Fruit fly (Drosophila melanogaster) whole organism, embryonic: ENCODE results near the gene CG43922.
A peak's percentile ranks its signal among the peaks of the same experiment; 100 is the strongest.

Source experiments
- Abd-B ChIP-seq: fragments of 200-800 bp; sonication (Bioruptor generic); optimal IDR thresholded peaks from 2 replicates; lab custom pipeline; 2018; ENCODE audit warnings: missing biosample characterization, mild to moderate bottlenecking, missing genetic modification characterization, moderate library complexity
- Aef1 ChIP-seq: fragments of 200-800 bp; sonication (Bioruptor generic); IDR thresholded peaks from 3 replicates; pipeline ENCODE4 v1.3.6; 2022; ENCODE audit warnings: missing biosample characterization, missing genetic modification characterization
- Antp ChIP-seq: fragments of 200-800 bp; sonication (Bioruptor generic); optimal IDR thresholded peaks from 3 replicates; lab custom pipeline; 2016; ENCODE audit warnings: missing biosample characterization, missing genetic modification characterization
- B-H1 ChIP-seq: fragments of 200-800 bp; sonication (Bioruptor generic); IDR thresholded peaks from 3 replicates; pipeline ENCODE4 v1.3.6; 2022; ENCODE audit warnings: missing biosample characterization, missing genetic modification characterization
- BtbVII ChIP-seq: fragments of 200-800 bp; sonication (Bioruptor generic); optimal IDR thresholded peaks from 3 replicates; lab custom pipeline; 2017; ENCODE audit warnings: missing biosample characterization, mild to moderate bottlenecking, missing genetic modification characterization
- C15 ChIP-seq: fragments of 200-800 bp; sonication (Bioruptor generic); IDR thresholded peaks from 3 replicates; pipeline ENCODE4 v1.3.6; 2022; ENCODE audit warnings: missing biosample characterization, missing genetic modification characterization
- CG10147 ChIP-seq: fragments of 200-800 bp; sonication (Bioruptor generic); optimal IDR thresholded peaks from 2 replicates; lab custom pipeline; 2019; ENCODE audit warnings: missing biosample characterization, mild to moderate bottlenecking, missing genetic modification characterization, moderate library complexity
- CG11093 ChIP-seq: fragments of 200-800 bp; sonication (Bioruptor generic); IDR thresholded peaks from 3 replicates; pipeline ENCODE4 v1.3.6; 2022; ENCODE audit warnings: missing biosample characterization, missing genetic modification characterization
- CG12659 ChIP-seq: fragments of 200-800 bp; sonication (Bioruptor generic); optimal IDR thresholded peaks from 3 replicates; lab custom pipeline; 2017; ENCODE audit warnings: mild to moderate bottlenecking, missing biosample characterization, missing genetic modification reagents, missing genetic modification characterization
- CG12769 ChIP-seq: fragments of 200-800 bp; sonication (Bioruptor generic); optimal IDR thresholded peaks from 2 replicates; lab custom pipeline; 2019; ENCODE audit warnings: missing biosample characterization, mild to moderate bottlenecking, missing genetic modification characterization, moderate library complexity
- CG13296 ChIP-seq: fragments of 200-800 bp; sonication (Bioruptor generic); optimal IDR thresholded peaks from 3 replicates; lab custom pipeline; 2018; ENCODE audit warnings: missing biosample characterization, mild to moderate bottlenecking, missing genetic modification characterization
- CG17612 ChIP-seq: fragments of 200-800 bp; sonication (Bioruptor generic); IDR thresholded peaks from 2 replicates; pipeline ENCODE4 v1.3.6; 2022; ENCODE audit warnings: missing biosample characterization, missing genetic modification characterization
- CG1792 ChIP-seq: fragments of 200-800 bp; sonication (Bioruptor generic); optimal IDR thresholded peaks from 2 replicates; lab custom pipeline; 2016; ENCODE audit warnings: missing biosample characterization, missing genetic modification characterization
- CG18011 ChIP-seq: fragments of 200-800 bp; sonication (Bioruptor generic); optimal IDR thresholded peaks from 2 replicates; lab custom pipeline; 2017; ENCODE audit warnings: missing biosample characterization, missing genetic modification characterization, mild to moderate bottlenecking, moderate library complexity, missing genotype
- CG2712 ChIP-seq: fragments of 200-800 bp; optimal IDR thresholded peaks from 3 replicates; lab custom pipeline; 2019; ENCODE audit warnings: missing biosample characterization, mild to moderate bottlenecking, missing genetic modification characterization, moderate library complexity
- CG3163 ChIP-seq: fragments of 200-800 bp; sonication (Bioruptor generic); optimal IDR thresholded peaks from 3 replicates; lab custom pipeline; 2016; ENCODE audit warnings: missing biosample characterization, missing genetic modification characterization
- CG43689 ChIP-seq: fragments of 200-800 bp; sonication (Bioruptor generic); IDR thresholded peaks from 2 replicates; pipeline ENCODE4 v1.3.6; 2022; ENCODE audit warnings: missing biosample characterization, missing genetic modification characterization
- CG6175 ChIP-seq: fragments of 200-800 bp; sonication (Bioruptor generic); IDR thresholded peaks from 3 replicates; pipeline ENCODE4 v1.3.6; 2022; ENCODE audit warnings: missing biosample characterization, missing genetic modification characterization
- CG6765 ChIP-seq: fragments of 200-800 bp; sonication (Bioruptor generic); optimal IDR thresholded peaks from 3 replicates; lab custom pipeline; 2017; ENCODE audit warnings: missing biosample characterization, mild to moderate bottlenecking, missing genetic modification characterization
- CG8290 ChIP-seq, 3 experiments: fragments of 200-800 bp; sonication (Bioruptor generic); optimal IDR thresholded peaks; 2 replicates each; lab custom pipeline; 2016 to 2019; ENCODE audit warnings: missing biosample characterization in 3 of 3, missing genetic modification characterization in 3 of 3, mild to moderate bottlenecking in 2 of 3, moderate library complexity in 1 of 3
- CG8944 ChIP-seq: fragments of 200-800 bp; sonication (Bioruptor generic); optimal IDR thresholded peaks from 3 replicates; lab custom pipeline; 2016; ENCODE audit warnings: missing biosample characterization, missing genetic modification characterization
- CG9727 ChIP-seq: fragments of 200-800 bp; sonication (Bioruptor generic); optimal IDR thresholded peaks from 3 replicates; lab custom pipeline; 2017; ENCODE audit warnings: missing biosample characterization, mild to moderate bottlenecking, missing genetic modification characterization
- Dad ChIP-seq: fragments of 200-800 bp; sonication (Bioruptor generic); optimal IDR thresholded peaks from 3 replicates; lab custom pipeline; 2016; ENCODE audit warnings: missing biosample characterization, missing genetic modification characterization
- Hr39 ChIP-seq: fragments of >200 bp; optimal IDR thresholded peaks from 2 replicates; lab custom pipeline; 2017
- Lhr ChIP-seq: fragments of 200-800 bp; sonication (Bioruptor generic); optimal IDR thresholded peaks from 3 replicates; lab custom pipeline; 2017; ENCODE audit warnings: mild to moderate bottlenecking, missing biosample characterization, missing genetic modification reagents, missing genetic modification characterization
- MESR4 ChIP-seq: fragments of 200-800 bp; sonication (Bioruptor generic); optimal IDR thresholded peaks from 2 replicates; lab custom pipeline; 2018; ENCODE audit warnings: missing biosample characterization, mild to moderate bottlenecking, missing genetic modification characterization, moderate library complexity
- MTF-1 ChIP-seq: fragments of 200-800 bp; sonication (Bioruptor generic); optimal IDR thresholded peaks from 2 replicates; lab custom pipeline; 2018; ENCODE audit warnings: missing biosample characterization, mild to moderate bottlenecking, missing genetic modification characterization, borderline replicate concordance
- Mad ChIP-seq: fragments of 200-800 bp; sonication (Bioruptor generic); optimal IDR thresholded peaks from 2 replicates; lab custom pipeline; 2016; ENCODE audit warnings: missing biosample characterization, missing genetic modification characterization
- Mes4 ChIP-seq: fragments of 200-800 bp; sonication (Bioruptor generic); optimal IDR thresholded peaks from 2 replicates; lab custom pipeline; 2016; ENCODE audit warnings: missing biosample characterization, missing genetic modification characterization
- Neu2 ChIP-seq: fragments of 200-800 bp; sonication (Bioruptor generic); optimal IDR thresholded peaks from 3 replicates; lab custom pipeline; 2016; ENCODE audit warnings: missing biosample characterization, missing genetic modification characterization, borderline replicate concordance
- Nf-YA ChIP-seq: fragments of 200-800 bp; sonication (Bioruptor generic); IDR thresholded peaks from 2 replicates; pipeline ENCODE4 v1.3.6; 2022; ENCODE audit warnings: missing biosample characterization, missing genetic modification characterization
- Opbp ChIP-seq: fragments of 200-800 bp; sonication (Bioruptor generic); IDR thresholded peaks from 3 replicates; pipeline ENCODE4 v1.3.6; 2022; ENCODE audit warnings: missing biosample characterization, missing genetic modification characterization; ENCODE audit not compliant: partially characterized antibody
- Rx ChIP-seq: fragments of 200-800 bp; sonication (Bioruptor generic); IDR thresholded peaks from 2 replicates; pipeline ENCODE4 v1.3.6; 2022; ENCODE audit warnings: missing biosample characterization, missing genetic modification characterization
- Sin3A ChIP-seq: fragments of >200 bp; optimal IDR thresholded peaks from 2 replicates; lab custom pipeline; 2018
- Vsx1 ChIP-seq: fragments of 200-800 bp; sonication (Bioruptor generic); optimal IDR thresholded peaks from 2 replicates; lab custom pipeline; 2017; ENCODE audit warnings: missing biosample characterization, mild to moderate bottlenecking, missing genetic modification characterization, missing genetic modification reagents
- ash1 ChIP-seq: fragments of 200-800 bp; sonication (Bioruptor generic); optimal IDR thresholded peaks from 2 replicates; lab custom pipeline; 2018; ENCODE audit warnings: missing biosample characterization, mild to moderate bottlenecking, missing genetic modification characterization
- bbx ChIP-seq: fragments of 200-800 bp; sonication (Bioruptor generic); IDR thresholded peaks from 2 replicates; pipeline ENCODE4 v1.3.6; 2022; ENCODE audit warnings: missing biosample characterization, missing genetic modification characterization; ENCODE audit not compliant: partially characterized antibody
- cg ChIP-seq: fragments of 200-800 bp; sonication (Bioruptor generic); optimal IDR thresholded peaks from 3 replicates; lab custom pipeline; 2019; ENCODE audit warnings: missing biosample characterization, mild to moderate bottlenecking, missing genetic modification characterization, moderate library complexity
- chif ChIP-seq, 2 experiments: fragments of 200-800 bp; sonication (Bioruptor generic); optimal IDR thresholded peaks; 3 replicates each; lab custom pipeline; 2016; ENCODE audit warnings: missing biosample characterization in 2 of 2, missing genetic modification characterization in 2 of 2
- crol ChIP-seq: fragments of 200-800 bp; sonication (Bioruptor generic); IDR thresholded peaks from 2 replicates; pipeline ENCODE4 v1.3.6; 2022; ENCODE audit warnings: missing biosample characterization, missing genetic modification characterization
- fd102C ChIP-seq: fragments of 200-800 bp; sonication (Bioruptor generic); optimal IDR thresholded peaks from 2 replicates; lab custom pipeline; 2018; ENCODE audit warnings: missing biosample characterization, mild to moderate bottlenecking, missing genetic modification characterization, moderate library complexity
- gcm2 ChIP-seq: fragments of 200-800 bp; sonication (Bioruptor generic); optimal IDR thresholded peaks from 2 replicates; lab custom pipeline; 2016; ENCODE audit warnings: missing biosample characterization, missing genetic modification characterization
- kah ChIP-seq: fragments of 200-800 bp; sonication (Bioruptor generic); optimal IDR thresholded peaks from 2 replicates; lab custom pipeline; 2018; ENCODE audit warnings: missing biosample characterization, mild to moderate bottlenecking, missing genetic modification characterization
- luna ChIP-seq: fragments of 200-800 bp; sonication (Bioruptor generic); optimal IDR thresholded peaks from 2 replicates; lab custom pipeline; 2016; ENCODE audit warnings: missing biosample characterization, missing genetic modification characterization
- nerfin-1 ChIP-seq: fragments of 200-800 bp; sonication (Bioruptor generic); optimal IDR thresholded peaks from 3 replicates; lab custom pipeline; 2019; ENCODE audit warnings: missing biosample characterization, mild to moderate bottlenecking, missing genetic modification characterization, moderate library complexity
- sc ChIP-seq, 3 experiments: fragments of >200 bp in 2 of 3; fragments of 200-800 bp in 1 of 3; sonication (Bioruptor generic) in 1 of 3; optimal IDR thresholded peaks; 2 replicates in 2 of 3; 3 replicates in 1 of 3; lab custom pipeline; 2017; ENCODE audit warnings: mild to moderate bottlenecking in 1 of 3, missing biosample characterization in 1 of 3, missing genetic modification characterization in 1 of 3, missing genetic modification reagents in 1 of 3
- schlank ChIP-seq: fragments of 200-800 bp; sonication (Bioruptor generic); optimal IDR thresholded peaks from 2 replicates; lab custom pipeline; 2018; ENCODE audit warnings: missing biosample characterization, mild to moderate bottlenecking, missing genetic modification characterization
- sqz ChIP-seq: fragments of 200-800 bp; sonication (Bioruptor generic); optimal IDR thresholded peaks from 3 replicates; lab custom pipeline; 2018; ENCODE audit warnings: missing biosample characterization, mild to moderate bottlenecking, missing genetic modification characterization
- zfh2 ChIP-seq: fragments of 200-800 bp; sonication (Bioruptor generic); optimal IDR thresholded peaks from 2 replicates; lab custom pipeline; 2016; ENCODE audit warnings: missing biosample characterization, missing genetic modification characterization

The CG43922 gene

dm6 chr2L:6343084-6343873, 34.7 kb upstream of the CG43922 start (continued):
- TF ChIP-seq Antp (GFP tag; lab: Kevin White, UChicago) = peak; percentile 3
- no peak for TF ChIP-seq schlank (tag; lab: Kevin White, UChicago)
- TF ChIP-seq Sin3A (lab: Kevin White, UChicago) = peak; percentile 54
- peak; percentile 65; the same call in 2 of the 3 replicates for TF ChIP-seq Opbp (GFP tag; lab: Robert Waterston, UW)
- TF ChIP-seq CG9727 (GFP tag; lab: Kevin White, UChicago) = peak; percentile 10
- TF ChIP-seq MTF-1 (GFP tag; lab: Kevin White, UChicago) = no peak
- TF ChIP-seq CG10147 (GFP tag; lab: Kevin White, UChicago) = peak; percentile 39
- no peak for TF ChIP-seq B-H1
- no peak for TF ChIP-seq chif (GFP tag; optimal IDR thresholded peaks at IDR 0.05; lab: Kevin White, UChicago)
- peak; percentile 2 for TF ChIP-seq CG12659 (GFP tag; lab: Kevin White, UChicago)
- TF ChIP-seq Neu2 (GFP tag; lab: Kevin White, UChicago) = peak; percentile 27
- no peak for TF ChIP-seq Vsx1 (GFP tag; lab: Kevin White, UChicago)
- TF ChIP-seq CG8944 (GFP tag; lab: Kevin White, UChicago) = no peak
- TF ChIP-seq gcm2 = no peak
- peak; percentile 68 for TF ChIP-seq nerfin-1 (tag; lab: Kevin White, UChicago)
- no peak for TF ChIP-seq CG43689 (GFP tag; lab: Robert Waterston, UW)
- TF ChIP-seq sc (optimal IDR thresholded peaks at IDR 0.05; lab: Kevin White, UChicago) = no peak
- no peak for TF ChIP-seq sc (GFP tag; optimal IDR thresholded peaks at IDR 0.05; lab: Kevin White, UChicago)
- no peak for TF ChIP-seq CG17612 (GFP tag; lab: Robert Waterston, UW)
- TF ChIP-seq BtbVII (GFP tag; lab: Kevin White, UChicago) = no peak
- TF ChIP-seq cg = no peak
- TF ChIP-seq Lhr (GFP tag; lab: Kevin White, UChicago) = peak; percentile 16
- TF ChIP-seq Dad (GFP tag; lab: Kevin White, UChicago) = no peak
- no peak for TF ChIP-seq Rx
- TF ChIP-seq MESR4 (GFP tag; lab: Kevin White, UChicago) = peak; percentile 43
- TF ChIP-seq CG6175 (GFP tag; lab: Robert Waterston, UW) = 0 out of 3 replicates have a peak, but pooled peaks have one; percentile 43
- no peak for TF ChIP-seq CG11093 (GFP tag; lab: Robert Waterston, UW)
- TF ChIP-seq zfh2 (GFP tag; lab: Kevin White, UChicago) = no peak
- TF ChIP-seq Mad = peak; percentile 4
- peak; percentile 21 for TF ChIP-seq CG13296 (GFP tag; lab: Kevin White, UChicago)
- peak; percentile 21 for TF ChIP-seq CG12769 (tag; lab: Kevin White, UChicago)
- peak; percentile 17 for TF ChIP-seq CG2712
- TF ChIP-seq bbx (GFP tag; lab: Robert Waterston, UW) = peak; percentile 50
- TF ChIP-seq Hr39 (lab: Kevin White, UChicago) = no peak
- no peak for TF ChIP-seq CG8290 (GFP tag; optimal IDR thresholded peaks at IDR 0.05; lab: Kevin White, UChicago)
- peak in 1 of 2 experiments; percentile 56 for TF ChIP-seq CG8290 (tag; optimal IDR thresholded peaks at IDR 0.05; lab: Kevin White, UChicago)
- no peak for TF ChIP-seq luna
- TF ChIP-seq CG6765 (GFP tag; lab: Kevin White, UChicago) = no peak
- TF ChIP-seq Nf-YA (GFP tag; lab: Robert Waterston, UW) = no peak
- TF ChIP-seq Abd-B (GFP tag; lab: Kevin White, UChicago) = peak; percentile 30
- no peak for TF ChIP-seq ash1
- no peak for TF ChIP-seq crol
- TF ChIP-seq kah = peak; percentile 57
- TF ChIP-seq CG3163 = no peak
- no peak for TF ChIP-seq sqz (GFP tag; lab: Kevin White, UChicago)
- TF ChIP-seq fd102C (GFP tag; lab: Kevin White, UChicago) = no peak
- peak; percentile 7 for TF ChIP-seq CG1792
- TF ChIP-seq Aef1 (GFP tag; lab: Robert Waterston, UW) = no peak
- TF ChIP-seq Mes4 (GFP tag; lab: Kevin White, UChicago) = no peak
- TF ChIP-seq C15 = no peak
- TF ChIP-seq CG18011 = peak; percentile 98
